Worm (Caenorhabditis elegans) whole organism, midembryonic: ENCODE measurements around the gene F19B2.5.

Experiments used
- T22C8.4 ChIP-seq: fragments of 200-800 bp; sonication (Bioruptor generic); IDR thresholded peaks from 2 replicates; pipeline ENCODE4 v1.3.6; 2022; ENCODE audit warnings: missing genetic modification characterization, missing compliant biosample characterization
- cog-1 ChIP-seq: sonication (generic microtip); optimal IDR thresholded peaks from 2 replicates; lab custom pipeline; 2016; ENCODE audit warnings: missing genetic modification characterization, missing compliant biosample characterization
- flt-1 ChIP-seq: fragments of 200-800 bp; sonication (Bioruptor generic); IDR thresholded peaks from 2 replicates; pipeline ENCODE4 v1.3.6; 2022; ENCODE audit warnings: missing genetic modification characterization, missing compliant biosample characterization
- klf-2 ChIP-seq: fragments of 200-800 bp; sonication (Bioruptor generic); conservative IDR thresholded peaks from 2 replicates; pipeline ENCODE4 v1.3.6; 2022; ENCODE audit warnings: missing genetic modification reagents, missing genetic modification characterization, missing compliant biosample characterization
- med-1 ChIP-seq: sonication (generic microtip); optimal IDR thresholded peaks from 2 replicates; lab custom pipeline; 2017; ENCODE audit warnings: missing genetic modification characterization, mild to moderate bottlenecking, missing compliant biosample characterization, antibody characterized with exemption, missing genetic modification reagents; ENCODE audit not compliant: insufficient read depth
- ref-1 ChIP-seq: fragments of 200-800 bp; sonication (Bioruptor generic); conservative IDR thresholded peaks from 2 replicates; pipeline ENCODE4 v1.3.6; 2022; ENCODE audit warnings: missing genetic modification reagents, missing genetic modification characterization, missing compliant biosample characterization
- tab-1 ChIP-seq: fragments of 200-800 bp; sonication (Bioruptor generic); IDR thresholded peaks from 2 replicates; pipeline ENCODE4 v1.3.6; 2022; ENCODE audit warnings: missing genetic modification characterization, missing compliant biosample characterization
- ztf-23 ChIP-seq: fragments of 200-800 bp; sonication (Bioruptor generic); IDR thresholded peaks from 2 replicates; pipeline ENCODE4 v1.3.6; 2022; ENCODE audit warnings: missing genetic modification reagents, missing genetic modification characterization, missing compliant biosample characterization
- ztf-29 ChIP-seq: fragments of 200-800 bp; sonication (Bioruptor generic); IDR thresholded peaks from 2 replicates; pipeline ENCODE4 v1.3.6; 2022; ENCODE audit warnings: missing genetic modification reagents, missing genetic modification characterization, missing compliant biosample characterization

F19B2.5 gene

ce11 chrV:20158223-20158622, 5.7 kb downstream of the F19B2.5 start, which contains the start of gene F19B2.6:
F19B2.6 (plus strand) TSS chrV:20158523.
- TF ChIP-seq med-1 (GFP tag; lab: Kevin White, UChicago) (no peak), T22C8.4 (GFP tag; lab: Robert Waterston, UW) (no peak), tab-1 (GFP tag; lab: Robert Waterston, UW) (no peak), cog-1 (tag; lab: Kevin White, UChicago) (no peak), klf-2 (GFP tag; lab: Robert Waterston, UW) (no peak), ztf-29 (GFP tag; lab: Robert Waterston, UW) (no peak), ztf-23 (GFP tag; lab: Robert Waterston, UW) (no peak), flt-1 (no peak), ref-1 (GFP tag; lab: Robert Waterston, UW) (no peak)

- TF ChIP-seq tab-1 (GFP tag; lab: Robert Waterston, UW): no peak
- no peak for TF ChIP-seq flt-1
- no peak for TF ChIP-seq cog-1 (tag; lab: Kevin White, UChicago)
- no peak for TF ChIP-seq ztf-23 (GFP tag; lab: Robert Waterston, UW)
- TF ChIP-seq med-1 (GFP tag; lab: Kevin White, UChicago): no peak
- no peak for TF ChIP-seq ref-1 (GFP tag; lab: Robert Waterston, UW)
- TF ChIP-seq klf-2 (GFP tag; lab: Robert Waterston, UW): no peak
- TF ChIP-seq T22C8.4 (GFP tag; lab: Robert Waterston, UW): no peak
Measured at ce11 chrV:20151855-20152254, 12.1 kb downstream of the F19B2.5 start.

ce11 chrV:20151432-20151831, 12.5 kb downstream of the F19B2.5 start, which contains the start of gene F19B2.7:
F19B2.7 (plus strand) TSS chrV:20151732.
- TF ChIP-seq flt-1 (no peak), cog-1 (tag; lab: Kevin White, UChicago) (no peak), T22C8.4 (GFP tag; lab: Robert Waterston, UW) (no peak), med-1 (GFP tag; lab: Kevin White, UChicago) (no peak), tab-1 (GFP tag; lab: Robert Waterston, UW) (no peak), ztf-23 (GFP tag; lab: Robert Waterston, UW) (no peak), ref-1 (GFP tag; lab: Robert Waterston, UW) (no peak), klf-2 (GFP tag; lab: Robert Waterston, UW) (no peak), ztf-29 (GFP tag; lab: Robert Waterston, UW) (no peak)

- TF ChIP-seq T22C8.4 (GFP tag; lab: Robert Waterston, UW): no peak
- no peak for TF ChIP-seq ztf-23 (GFP tag; lab: Robert Waterston, UW)
- TF ChIP-seq ztf-29 (GFP tag; lab: Robert Waterston, UW): no peak
- TF ChIP-seq cog-1 (tag; lab: Kevin White, UChicago): no peak
- no peak for TF ChIP-seq ref-1 (GFP tag; lab: Robert Waterston, UW)
- no peak for TF ChIP-seq med-1 (GFP tag; lab: Kevin White, UChicago)
- no peak for TF ChIP-seq flt-1
- no peak for TF ChIP-seq tab-1 (GFP tag; lab: Robert Waterston, UW)
- no peak for TF ChIP-seq klf-2 (GFP tag; lab: Robert Waterston, UW)
Measured at ce11 chrV:20147662-20148245, 16.2 kb downstream of the F19B2.5 start, which contains the start of gene Y113G7A.13. Y113G7A.13 (plus strand) TSS chrV:20148195.

ce11 chrV:20143711-20144110, 20.3 kb downstream of the F19B2.5 start:
- TF ChIP-seq cog-1 (tag; lab: Kevin White, UChicago) (no peak), T22C8.4 (GFP tag; lab: Robert Waterston, UW) (no peak), ztf-23 (GFP tag; lab: Robert Waterston, UW) (no peak), flt-1 (no peak), klf-2 (GFP tag; lab: Robert Waterston, UW) (no peak), ztf-29 (GFP tag; lab: Robert Waterston, UW) (no peak), ref-1 (GFP tag; lab: Robert Waterston, UW) (no peak), tab-1 (GFP tag; lab: Robert Waterston, UW) (no peak)

- TF ChIP-seq ztf-29 (GFP tag; lab: Robert Waterston, UW) (no peak), ztf-23 (GFP tag; lab: Robert Waterston, UW) (no peak), ref-1 (GFP tag; lab: Robert Waterston, UW) (no peak), T22C8.4 (GFP tag; lab: Robert Waterston, UW) (no peak), flt-1 (no peak), tab-1 (GFP tag; lab: Robert Waterston, UW) (no peak), cog-1 (tag; lab: Kevin White, UChicago) (no peak), med-1 (GFP tag; lab: Kevin White, UChicago) (no peak), klf-2 (GFP tag; lab: Robert Waterston, UW) (no peak)
Measured at ce11 chrV:20142285-20142684, 21.7 kb downstream of the F19B2.5 start, which contains the start of gene Y113G7A.12. Y113G7A.12 (plus strand) TSS chrV:20142585.

ce11 chrV:20138407-20139044, 25.4 kb downstream of the F19B2.5 start, which contains the start of gene Y113G7A.14:
Y113G7A.14 (minus strand) TSS chrV:20138457.
- no peak for TF ChIP-seq klf-2 (GFP tag; lab: Robert Waterston, UW)

- TF ChIP-seq T22C8.4 (GFP tag; lab: Robert Waterston, UW) (no peak), ztf-29 (GFP tag; lab: Robert Waterston, UW) (no peak), tab-1 (GFP tag; lab: Robert Waterston, UW) (no peak), klf-2 (GFP tag; lab: Robert Waterston, UW) (no peak), ref-1 (GFP tag; lab: Robert Waterston, UW) (no peak), cog-1 (tag; lab: Kevin White, UChicago) (no peak), ztf-23 (GFP tag; lab: Robert Waterston, UW) (no peak), med-1 (GFP tag; lab: Kevin White, UChicago) (no peak), flt-1 (no peak)
Measured at ce11 chrV:20135247-20135646, 28.7 kb downstream of the F19B2.5 start, which contains the start of gene Y113G7A.22. Y113G7A.22 (minus strand) TSS chrV:20135347.
